Worm (Caenorhabditis elegans): ENCODE measurements around the gene clec-121.

The clec-121 gene

ce11 chrII:3071012-3071749 is 30.9 kb upstream of the clec-121 start, which contains the start of gene Y25C1A.7:
Y25C1A.7 (minus strand) TSS chrII:3071062.
- TF ChIP-seq lin-35 (GFP tag; optimal IDR thresholded peaks at IDR 0.05), result no peak
- peak; percentile 12 for TF ChIP-seq nhr-85 (tag)
- TF ChIP-seq efl-3 (GFP tag; optimal IDR thresholded peaks at IDR 0.05), result no peak
- no peak for TF ChIP-seq nhr-71 (tag; optimal IDR thresholded peaks at IDR 0.05)
- TF ChIP-seq vab-15 (tag; optimal IDR thresholded peaks at IDR 0.05), result no peak
- TF ChIP-seq efl-1 (optimal IDR thresholded peaks at IDR 0.05), result no peak
- TF ChIP-seq efl-1 (GFP tag; optimal IDR thresholded peaks at IDR 0.05 in 1 of 2), result peak in 1 of 2 experiments; percentile 12
- no peak for TF ChIP-seq nhr-11 (tag; optimal IDR thresholded peaks at IDR 0.05)

- TF ChIP-seq Y116A8C.19 (tag; optimal IDR thresholded peaks at IDR 0.05; ENCODE audit: borderline replicate concordance) (no peak), lin-14 (GFP tag; optimal IDR thresholded peaks at IDR 0.05) (peak; percentile 93), elt-2 (tag; optimal IDR thresholded peaks at IDR 0.05) (peak; percentile 83), nhr-28 (tag; optimal IDR thresholded peaks at IDR 0.05) (no peak), nhr-47 (tag; optimal IDR thresholded peaks at IDR 0.05) (no peak), efl-3 (GFP tag; optimal IDR thresholded peaks at IDR 0.05) (peak; percentile 34), ztf-4 (tag; optimal IDR thresholded peaks at IDR 0.05) (peak; percentile 86), nhr-237 (tag; optimal IDR thresholded peaks at IDR 0.05) (peak; percentile 49), skn-1 (tag; optimal IDR thresholded peaks at IDR 0.05) (peak; percentile 85), zip-4 (GFP tag; optimal IDR thresholded peaks at IDR 0.05) (peak; percentile 87), zag-1 (tag; optimal IDR thresholded peaks at IDR 0.05) (no peak), egl-13 (tag; optimal IDR thresholded peaks at IDR 0.05) (peak; percentile 86), grh-1 (GFP tag; IDR thresholded peaks at IDR 0.05) (peak; percentile 89), elt-3 (tag; optimal IDR thresholded peaks at IDR 0.05) (peak in 3 of 6 experiments; percentile 14 to 80 (median 74)), ztf-11 (tag; optimal IDR thresholded peaks at IDR 0.05) (peak; percentile 26 to 85), unc-86 (tag; optimal IDR thresholded peaks at IDR 0.05) (peak; percentile 90), aly-2 (tag; optimal IDR thresholded peaks at IDR 0.05) (peak; percentile 58), alr-1 (tag; optimal IDR thresholded peaks at IDR 0.05; ENCODE audit: borderline replicate concordance) (no peak), fkh-4 (tag; optimal IDR thresholded peaks at IDR 0.05; ENCODE audit: borderline replicate concordance) (peak; percentile 60), tlp-1 (tag; optimal IDR thresholded peaks at IDR 0.05) (no peak), dpl-1 (GFP tag; optimal IDR thresholded peaks at IDR 0.05) (peak; percentile 73 to 85 (median 84)), ceh-8 (GFP tag; optimal IDR thresholded peaks at IDR 0.05) (peak; percentile 85), ceh-90 (tag; optimal IDR thresholded peaks at IDR 0.05) (peak; percentile 42), lin-39 (tag; optimal IDR thresholded peaks at IDR 0.05) (peak; percentile 94), sup-37 (GFP tag; optimal IDR thresholded peaks at IDR 0.05) (peak; percentile 84), ceh-82 (tag; optimal IDR thresholded peaks at IDR 0.05) (peak; percentile 86 to 96 (median 94)), nhr-90 (tag; optimal IDR thresholded peaks at IDR 0.05; ENCODE audit: poor library complexity) (no peak), egl-27 (tag; optimal IDR thresholded peaks at IDR 0.05) (peak in 1 of 2 experiments; percentile 45), mep-1 (tag; optimal IDR thresholded peaks at IDR 0.05) (peak; percentile 91), nhr-12 (tag; optimal IDR thresholded peaks at IDR 0.05) (no peak), lin-35 (GFP tag; optimal IDR thresholded peaks at IDR 0.05) (peak; percentile 81 to 89), hpl-2 (GFP tag; optimal IDR thresholded peaks at IDR 0.05) (peak; percentile 88), ces-1 (GFP tag; optimal IDR thresholded peaks at IDR 0.05) (no peak), ceh-63 (GFP tag; optimal IDR thresholded peaks at IDR 0.05) (no peak), nhr-19 (GFP tag; conservative IDR thresholded peaks at IDR 0.05) (peak; percentile 91), tbx-2 (tag; optimal IDR thresholded peaks at IDR 0.05) (peak; percentile 94), nhr-77 (tag; optimal IDR thresholded peaks at IDR 0.05) (peak; percentile 56), C04F5.9 (tag; optimal IDR thresholded peaks at IDR 0.05) (peak; percentile 100), ets-5 (GFP tag; IDR thresholded peaks at IDR 0.05) (no peak), hlh-17 (GFP tag; optimal IDR thresholded peaks at IDR 0.05; ENCODE audit: borderline replicate concordance) (no peak), snu-23 (GFP tag; optimal IDR thresholded peaks at IDR 0.05) (peak; percentile 95), swsn-7 (tag; optimal IDR thresholded peaks at IDR 0.05) (peak; percentile 92), lin-15B (tag; optimal IDR thresholded peaks at IDR 0.05) (peak; percentile 58)
These were observed 25.2 kb upstream of the clec-121 start, which contains the start of gene Y25C1A.8 for ce11 chrII:3076915-3077314. Y25C1A.8 (minus strand) TSS chrII:3076959.
